Fruit fly (Drosophila melanogaster) whole organism, wandering third instar larva: ENCODE data around the gene ebi.

Source experiments
- Abd-B ChIP-seq: fragments of >200 bp; optimal IDR thresholded peaks from 2 replicates; lab custom pipeline; 2017; ENCODE audit warnings: missing biosample characterization, missing genetic modification characterization
- CG32264 ChIP-seq: fragments of 200-800 bp; sonication (Bioruptor generic); optimal IDR thresholded peaks from 2 replicates; lab custom pipeline; 2016; ENCODE audit warnings: missing biosample characterization, missing genetic modification characterization
- CG9705 ChIP-seq: fragments of 200-800 bp; sonication (Bioruptor generic); optimal IDR thresholded peaks from 2 replicates; lab custom pipeline; 2018; ENCODE audit warnings: missing biosample characterization, mild to moderate bottlenecking, missing genetic modification characterization
- CrebA ChIP-seq: fragments of 200-800 bp; sonication (Bioruptor generic); optimal IDR thresholded peaks from 2 replicates; lab custom pipeline; 2016; ENCODE audit warnings: missing biosample characterization, mild to moderate bottlenecking, missing genetic modification characterization, borderline replicate concordance
- Dfd ChIP-seq: fragments of >200 bp; optimal IDR thresholded peaks from 2 replicates; lab custom pipeline; 2017; ENCODE audit warnings: missing biosample characterization, missing genetic modification characterization
- Dif ChIP-seq: fragments of 200-275, 200-300 bp; sonication (Bioruptor generic); optimal IDR thresholded peaks from 2 replicates; lab custom pipeline; 2018; ENCODE audit warnings: missing biosample characterization, missing genetic modification characterization; ENCODE audit not compliant: partially characterized antibody
- GATAd ChIP-seq: sonication (Bioruptor generic); optimal IDR thresholded peaks from 2 replicates; lab custom pipeline; 2016; ENCODE audit warnings: missing biosample characterization, missing genetic modification characterization
- HLH106 ChIP-seq: fragments of 200-800 bp; optimal IDR thresholded peaks from 3 replicates; lab custom pipeline; 2019; ENCODE audit warnings: missing biosample characterization, mild to moderate bottlenecking, missing genetic modification characterization, moderate library complexity
- Hnf4 ChIP-seq: fragments of 200-800 bp; sonication (Bioruptor generic); optimal IDR thresholded peaks from 2 replicates; lab custom pipeline; 2016; ENCODE audit warnings: missing biosample characterization, mild to moderate bottlenecking, missing genetic modification characterization
- Hr78 ChIP-seq: fragments of >200 bp; optimal IDR thresholded peaks from 2 replicates; lab custom pipeline; 2017; ENCODE audit warnings: missing biosample characterization, missing genetic modification characterization
- Hr83 ChIP-seq: fragments of 200-300 bp; sonication (Bioruptor generic); optimal IDR thresholded peaks from 2 replicates; lab custom pipeline; 2016; ENCODE audit warnings: missing biosample characterization, mild to moderate bottlenecking, missing genetic modification characterization, moderate library complexity; ENCODE audit not compliant: poor library complexity, severe bottlenecking
- Jra ChIP-seq: sonication (Bioruptor generic); optimal IDR thresholded peaks from 2 replicates; lab custom pipeline; 2016; ENCODE audit warnings: missing biosample characterization, missing genetic modification characterization
- Mio ChIP-seq: sonication (Bioruptor generic); optimal IDR thresholded peaks from 2 replicates; lab custom pipeline; 2016; ENCODE audit warnings: missing biosample characterization, missing genetic modification characterization
- Myc ChIP-seq: fragments of >200 bp; optimal IDR thresholded peaks from 2 replicates; lab custom pipeline; 2017
- N ChIP-seq: fragments of >200 bp; optimal IDR thresholded peaks from 2 replicates; lab custom pipeline; 2018; ENCODE audit warnings: missing biosample characterization, missing external identifiers, missing genetic modification characterization
- OdsH ChIP-seq: fragments of 200-800 bp; sonication (Bioruptor generic); optimal IDR thresholded peaks from 2 replicates; lab custom pipeline; 2016; ENCODE audit warnings: missing biosample characterization, mild to moderate bottlenecking, missing genetic modification characterization
- Rel ChIP-seq, 2 experiments: fragments of 200-800 bp; sonication (Bioruptor generic) in 1 of 2; optimal IDR thresholded peaks; 2 replicates in 1 of 2; 3 replicates in 1 of 2; lab custom pipeline; 2016 to 2019; ENCODE audit warnings: mild to moderate bottlenecking in 2 of 2, missing biosample characterization in 2 of 2, missing genetic modification characterization in 2 of 2, moderate library complexity in 1 of 2
- Sp1 ChIP-seq: fragments of 200-800 bp; sonication (Bioruptor generic); optimal IDR thresholded peaks from 3 replicates; lab custom pipeline; 2019; ENCODE audit warnings: missing biosample characterization, mild to moderate bottlenecking, missing genetic modification characterization, moderate library complexity
- Vsx2 ChIP-seq: fragments of 200-300, 225-300 bp; sonication (Bioruptor generic); optimal IDR thresholded peaks from 2 replicates; lab custom pipeline; 2018; ENCODE audit warnings: missing biosample characterization, missing genetic modification characterization; ENCODE audit not compliant: partially characterized antibody
- br ChIP-seq: fragments of 200-800 bp; sonication (Bioruptor generic); optimal IDR thresholded peaks from 2 replicates; lab custom pipeline; 2016; ENCODE audit warnings: missing biosample characterization, missing genetic modification characterization
- brk ChIP-seq: fragments of 200-800 bp; sonication (Bioruptor generic); optimal IDR thresholded peaks from 2 replicates; lab custom pipeline; 2016; ENCODE audit warnings: missing biosample characterization, mild to moderate bottlenecking, missing genetic modification characterization
- dl ChIP-seq, 2 experiments: fragments of 175-275, 200-275 bp in 1 of 2; fragments of 200-275 bp in 1 of 2; sonication (Bioruptor generic); optimal IDR thresholded peaks; lab custom pipeline; 2018; ENCODE audit warnings: mild to moderate bottlenecking in 2 of 2, missing biosample characterization in 2 of 2, missing genetic modification characterization in 2 of 2, moderate library complexity in 2 of 2; ENCODE audit not compliant: partially characterized antibody in 2 of 2, insufficient read depth in 1 of 2
- dmrt93B ChIP-seq: fragments of 200-800 bp; sonication (Bioruptor generic); optimal IDR thresholded peaks from 2 replicates; lab custom pipeline; 2018; ENCODE audit warnings: missing biosample characterization, mild to moderate bottlenecking, missing genetic modification characterization
- dsf ChIP-seq: sonication (Bioruptor generic); optimal IDR thresholded peaks from 2 replicates; lab custom pipeline; 2016; ENCODE audit warnings: missing biosample characterization, missing genetic modification characterization, borderline replicate concordance
- ey ChIP-seq: fragments of 200-800 bp; sonication (Bioruptor generic); optimal IDR thresholded peaks from 2 replicates; lab custom pipeline; 2016; ENCODE audit warnings: missing biosample characterization, missing genetic modification characterization
- foxo ChIP-seq, 2 experiments: fragments of 200-800 bp; sonication (Bioruptor generic); optimal IDR thresholded peaks; 2 replicates in 1 of 2; 3 replicates in 1 of 2; lab custom pipeline; 2016 to 2017; ENCODE audit warnings: missing biosample characterization in 2 of 2, missing genetic modification characterization in 2 of 2
- fru ChIP-seq: fragments of 200-800 bp; sonication (Bioruptor generic); optimal IDR thresholded peaks from 3 replicates; lab custom pipeline; 2016; ENCODE audit warnings: missing biosample characterization, mild to moderate bottlenecking, missing genetic modification characterization
- h ChIP-seq: fragments of 200-800 bp; sonication (Bioruptor generic); optimal IDR thresholded peaks from 3 replicates; lab custom pipeline; 2016; ENCODE audit warnings: missing biosample characterization, mild to moderate bottlenecking, missing genetic modification characterization
- jim ChIP-seq: fragments of 175-275, 200-325 bp; sonication (Bioruptor generic); optimal IDR thresholded peaks from 2 replicates; lab custom pipeline; 2016; ENCODE audit warnings: missing biosample characterization, mild to moderate bottlenecking, missing genetic modification characterization
- lola ChIP-seq: fragments of >200 bp; optimal IDR thresholded peaks from 2 replicates; lab custom pipeline; 2017; ENCODE audit warnings: missing biosample characterization, missing genetic modification characterization
- pan ChIP-seq: fragments of >200 bp; optimal IDR thresholded peaks from 2 replicates; lab custom pipeline; 2017
- psq ChIP-seq: fragments of 200-800 bp; sonication (Bioruptor generic); optimal IDR thresholded peaks from 3 replicates; lab custom pipeline; 2017; ENCODE audit warnings: missing biosample characterization, mild to moderate bottlenecking, missing genetic modification characterization, moderate library complexity
- rgr ChIP-seq: fragments of 200-800 bp; sonication (Bioruptor generic); optimal IDR thresholded peaks from 3 replicates; lab custom pipeline; 2016; ENCODE audit warnings: missing biosample characterization, mild to moderate bottlenecking, missing genetic modification characterization
- sage ChIP-seq: fragments of 200-800 bp; sonication (Bioruptor generic); optimal IDR thresholded peaks from 2 replicates; lab custom pipeline; 2016; ENCODE audit warnings: missing biosample characterization, mild to moderate bottlenecking, missing genetic modification characterization
- sv ChIP-seq: fragments of 200-800 bp; sonication (Bioruptor generic); optimal IDR thresholded peaks from 3 replicates; lab custom pipeline; 2016; ENCODE audit warnings: missing biosample characterization, missing genetic modification characterization
- tai ChIP-seq: sonication (Bioruptor generic); optimal IDR thresholded peaks from 2 replicates; lab custom pipeline; 2016; ENCODE audit warnings: missing biosample characterization, missing genetic modification characterization
- usp ChIP-seq: fragments of >200 bp; optimal IDR thresholded peaks from 2 replicates; lab custom pipeline; 2017; ENCODE audit warnings: missing biosample characterization, missing genetic modification characterization
- woc ChIP-seq: sonication (Bioruptor generic); optimal IDR thresholded peaks from 2 replicates; lab custom pipeline; 2016; ENCODE audit warnings: missing biosample characterization, mild to moderate bottlenecking, missing genetic modification characterization

The ebi gene

dm6 chr2L:431629-431984 lies 16.7 kb downstream of the ebi start:
- TF ChIP-seq dl (GFP tag; optimal IDR thresholded peaks at IDR 0.05; lab: Kevin White, UChicago; ENCODE audit: insufficient read depth in 1 of 2, partially characterized antibody in 2 of 2) (peak in 1 of 2 experiments; percentile 19), Vsx2 (no peak), Dif (GFP tag; lab: Kevin White, UChicago) (peak; percentile 29)

dm6 chr2L:432119-432518 lies 17.3 kb downstream of the ebi start:
- no peak for TF ChIP-seq Myc (lab: Kevin White, UChicago)
- no peak for TF ChIP-seq CrebA
- no peak for TF ChIP-seq usp

- TF ChIP-seq rgr (GFP tag; lab: Kevin White, UChicago) (no peak), jim (no peak)
These were observed 19.6 kb downstream of the ebi start for dm6 chr2L:434439-434838.

- TF ChIP-seq Hr78 (GFP tag; lab: Kevin White, UChicago) = no peak
- TF ChIP-seq CG32264 (GFP tag; lab: Kevin White, UChicago) = no peak
- no peak for TF ChIP-seq lola (GFP tag; lab: Kevin White, UChicago)
- no peak for TF ChIP-seq CrebA
- no peak for TF ChIP-seq usp
- TF ChIP-seq br = no peak
- no peak for TF ChIP-seq dl (GFP tag; optimal IDR thresholded peaks at IDR 0.05; lab: Kevin White, UChicago; ENCODE audit: insufficient read depth in 1 of 2, partially characterized antibody in 2 of 2)
- TF ChIP-seq ey (GFP tag; lab: Kevin White, UChicago) = peak; percentile 16
- no peak for TF ChIP-seq tai (GFP tag; lab: Kevin White, UChicago)
- peak; percentile 7 for TF ChIP-seq Rel (GFP tag; optimal IDR thresholded peaks at IDR 0.05; lab: Kevin White, UChicago)
- TF ChIP-seq Rel (tag; optimal IDR thresholded peaks at IDR 0.05; lab: Kevin White, UChicago) = no peak
- TF ChIP-seq Dfd (GFP tag; lab: Kevin White, UChicago) = no peak
- TF ChIP-seq OdsH (GFP tag; lab: Kevin White, UChicago) = peak; percentile 50
- no peak for TF ChIP-seq Vsx2
- TF ChIP-seq dsf (GFP tag; lab: Kevin White, UChicago) = no peak
- no peak for TF ChIP-seq Mio (GFP tag; lab: Kevin White, UChicago)
- TF ChIP-seq rgr (GFP tag; lab: Kevin White, UChicago) = peak; percentile 36
- TF ChIP-seq sage (GFP tag; lab: Kevin White, UChicago) = no peak
- no peak for TF ChIP-seq Myc (lab: Kevin White, UChicago)
- peak; percentile 45 for TF ChIP-seq psq
- TF ChIP-seq brk (GFP tag; lab: Kevin White, UChicago) = peak; percentile 51
- TF ChIP-seq CG9705 = no peak
- TF ChIP-seq N = no peak
- TF ChIP-seq fru (GFP tag; lab: Kevin White, UChicago) = peak; percentile 6
- TF ChIP-seq Dif (GFP tag; lab: Kevin White, UChicago) = no peak
- TF ChIP-seq Hr83 (GFP tag; lab: Kevin White, UChicago) = no peak
- peak; percentile 24 for TF ChIP-seq Hnf4 (GFP tag; lab: Kevin White, UChicago)
- no peak for TF ChIP-seq Abd-B
- peak; percentile 52 for TF ChIP-seq h (GFP tag; lab: Kevin White, UChicago)
- no peak for TF ChIP-seq GATAd
- no peak for TF ChIP-seq woc (GFP tag; lab: Kevin White, UChicago)
- TF ChIP-seq HLH106 (tag; lab: Kevin White, UChicago) = no peak
- TF ChIP-seq sv (GFP tag; lab: Kevin White, UChicago) = no peak
- no peak for TF ChIP-seq pan (lab: Kevin White, UChicago)
- TF ChIP-seq jim = no peak
- TF ChIP-seq foxo (GFP tag; optimal IDR thresholded peaks at IDR 0.05; lab: Kevin White, UChicago) = peak in 1 of 2 experiments; percentile 64
- TF ChIP-seq Sp1 = no peak
- no peak for TF ChIP-seq Jra
- no peak for TF ChIP-seq dmrt93B (GFP tag; lab: Kevin White, UChicago)
These were observed 20.5 kb downstream of the ebi start for dm6 chr2L:435311-435806.
